Worm (Caenorhabditis elegans): ENCODE results near the gene ZC53.2.

ZC53.2 gene

DNA sequence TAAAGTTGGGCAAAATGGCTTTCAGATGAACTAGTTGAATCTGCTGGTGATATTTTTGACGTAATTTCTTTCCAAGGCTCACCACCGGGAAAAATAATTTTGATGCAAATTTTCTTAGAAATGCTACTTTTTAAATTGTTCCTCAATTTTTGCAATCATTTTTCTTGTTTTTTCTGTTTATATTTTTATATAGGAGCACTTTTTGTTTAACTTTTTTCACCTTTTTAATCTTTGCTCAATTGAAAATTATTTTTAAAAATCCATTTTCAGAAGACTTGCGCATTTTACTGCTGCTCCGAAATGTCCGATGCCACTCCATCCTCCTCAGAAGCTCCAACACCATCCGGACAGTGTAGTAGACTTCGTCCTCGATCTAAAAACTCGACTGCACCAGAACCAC, 6.9 kb downstream of the ZC53.2 start, which contains the start of gene dot-1.5:
Gene dot-1.5, plus strand, starts transcription at position 301 of the 400 bp plus-strand sequence.
- TF ChIP-seq dpl-1 (GFP tag; optimal IDR thresholded peaks at IDR 0.05): no peak
- TF ChIP-seq lir-3 (tag; optimal IDR thresholded peaks at IDR 0.05; ENCODE audit: poor library complexity): no peak
- TF ChIP-seq nhr-11 (tag; optimal IDR thresholded peaks at IDR 0.05): no peak
- no peak for TF ChIP-seq pax-3 (tag; optimal IDR thresholded peaks at IDR 0.05)
- no peak for TF ChIP-seq nhr-84 (tag; optimal IDR thresholded peaks at IDR 0.05)
- TF ChIP-seq lin-13 (GFP tag; optimal IDR thresholded peaks at IDR 0.05): no peak
- no peak for TF ChIP-seq hlh-17 (GFP tag; optimal IDR thresholded peaks at IDR 0.05; ENCODE audit: borderline replicate concordance)
- TF ChIP-seq C04F5.9 (tag; optimal IDR thresholded peaks at IDR 0.05): no peak
- no peak for TF ChIP-seq ceh-90 (tag; optimal IDR thresholded peaks at IDR 0.05)
- no peak for TF ChIP-seq alr-1 (tag; optimal IDR thresholded peaks at IDR 0.05; ENCODE audit: borderline replicate concordance)
- no peak for TF ChIP-seq lin-14 (GFP tag; optimal IDR thresholded peaks at IDR 0.05)
- TF ChIP-seq unc-30 (tag; optimal IDR thresholded peaks at IDR 0.05): no peak
- no peak for TF ChIP-seq ceh-82 (tag; optimal IDR thresholded peaks at IDR 0.05)
- no peak for TF ChIP-seq nhr-71 (tag; optimal IDR thresholded peaks at IDR 0.05)
- TF ChIP-seq sptf-1 (tag; optimal IDR thresholded peaks at IDR 0.05): no peak

DNA sequence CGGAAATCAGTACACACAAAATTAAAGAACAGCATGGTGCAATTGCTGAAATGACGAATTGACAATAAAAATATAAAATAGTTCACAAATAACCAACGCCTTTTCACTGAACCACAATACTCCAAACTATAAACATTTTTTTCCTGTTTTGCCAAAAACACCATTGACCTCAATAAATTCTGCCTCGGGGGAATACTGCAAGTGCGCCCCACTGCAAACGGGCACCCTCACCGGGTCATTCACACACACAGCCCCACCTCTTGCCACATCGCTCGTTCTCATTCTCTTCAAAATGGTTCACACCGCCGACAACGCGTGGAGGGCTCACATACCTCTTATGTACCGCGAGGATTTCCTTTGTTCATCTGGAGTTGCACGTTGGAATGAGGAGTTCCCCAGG, 9.0 kb downstream of the ZC53.2 start, which contains the start of gene rgs-9:
Gene rgs-9, plus strand, starts transcription at position 237 of the 400 bp plus-strand sequence.
- no peak for TF ChIP-seq ztf-4 (tag; optimal IDR thresholded peaks at IDR 0.05)
- TF ChIP-seq lin-13 (GFP tag; optimal IDR thresholded peaks at IDR 0.05): no peak
- no peak for TF ChIP-seq nhr-237 (tag; optimal IDR thresholded peaks at IDR 0.05)
- TF ChIP-seq lin-39 (tag; optimal IDR thresholded peaks at IDR 0.05): no peak
- TF ChIP-seq elt-3 (tag; optimal IDR thresholded peaks at IDR 0.05): no peak
- no peak for TF ChIP-seq nhr-47 (tag; optimal IDR thresholded peaks at IDR 0.05)
- no peak for TF ChIP-seq skn-1 (tag; optimal IDR thresholded peaks at IDR 0.05)
- TF ChIP-seq isw-1 (GFP tag; IDR thresholded peaks at IDR 0.05): no peak
- TF ChIP-seq sup-37 (GFP tag; optimal IDR thresholded peaks at IDR 0.05): no peak

DNA sequence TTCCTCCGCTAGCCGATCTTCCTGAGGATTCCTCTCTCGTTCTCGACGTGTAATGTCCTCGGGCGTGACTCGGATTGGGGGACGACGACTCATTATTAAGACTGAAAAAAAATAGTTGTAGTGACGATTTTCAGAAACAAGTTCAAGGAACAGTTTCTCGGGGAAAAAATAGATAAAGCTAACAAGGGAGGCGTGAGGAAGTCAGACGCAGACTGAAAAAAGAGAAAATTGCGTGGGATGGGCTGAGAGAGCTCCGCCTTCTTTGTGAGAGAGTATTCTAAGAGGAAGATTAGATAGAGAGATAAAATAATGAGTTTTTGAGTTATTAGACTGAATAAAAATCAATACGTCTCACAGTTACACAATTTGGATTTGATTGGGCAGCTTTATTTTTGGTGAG, 10.8 kb downstream of the ZC53.2 start, which contains the start of gene ZC53.1:
Gene ZC53.1, minus strand, starts transcription at position 101 of the 400 bp plus-strand sequence.
- no peak for TF ChIP-seq mab-9 (GFP tag; IDR thresholded peaks at IDR 0.05)
- TF ChIP-seq aha-1 (tag; optimal IDR thresholded peaks at IDR 0.05): no peak
- TF ChIP-seq hlh-4 (tag; optimal IDR thresholded peaks at IDR 0.05): no peak
- TF ChIP-seq nhr-76 (tag; optimal IDR thresholded peaks at IDR 0.05): no peak
- no peak for TF ChIP-seq ztf-11 (tag; optimal IDR thresholded peaks at IDR 0.05)
- no peak for TF ChIP-seq mep-1 (tag; optimal IDR thresholded peaks at IDR 0.05)

DNA sequence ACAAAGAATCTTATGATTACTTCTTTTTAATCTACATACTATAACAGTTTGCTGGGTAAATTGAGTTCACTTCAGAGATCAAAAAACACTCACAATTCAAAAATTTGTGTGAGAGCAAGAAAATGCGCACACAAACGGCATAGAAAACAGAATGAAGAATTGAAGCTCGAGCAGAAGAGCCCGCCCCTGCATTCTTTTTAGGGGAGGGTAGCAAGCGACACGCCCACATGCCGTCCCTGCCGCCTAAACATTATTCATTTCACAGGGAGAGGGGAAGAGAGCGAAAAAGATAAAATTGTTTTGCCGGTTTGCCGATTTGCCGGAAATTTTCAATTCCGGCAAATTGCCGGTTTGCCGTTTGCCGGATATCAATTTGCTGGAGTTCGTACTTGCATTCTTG, 14.7 kb downstream of the ZC53.2 start:
- TF ChIP-seq zag-1 (tag; optimal IDR thresholded peaks at IDR 0.05) (no peak), sup-37 (GFP tag; optimal IDR thresholded peaks at IDR 0.05) (peak; percentile 44), ets-5 (GFP tag; IDR thresholded peaks at IDR 0.05) (no peak), efl-1 (optimal IDR thresholded peaks at IDR 0.05) (peak; percentile 57 to 63), efl-1 (GFP tag; optimal IDR thresholded peaks at IDR 0.05 in 1 of 2) (peak in 1 of 2 experiments; percentile 96), nhr-90 (tag; optimal IDR thresholded peaks at IDR 0.05; ENCODE audit: poor library complexity) (peak; percentile 87), ama-1 (optimal IDR thresholded peaks at IDR 0.05) (no peak), fos-1 (tag; optimal IDR thresholded peaks at IDR 0.05) (peak; percentile 29), lin-35 (GFP tag; optimal IDR thresholded peaks at IDR 0.05) (peak; percentile 35 to 68), tlp-1 (tag; optimal IDR thresholded peaks at IDR 0.05) (no peak), elt-3 (tag; optimal IDR thresholded peaks at IDR 0.05) (peak in 2 of 6 experiments; percentile 30 to 31), lsy-2 (tag; optimal IDR thresholded peaks at IDR 0.05) (peak; percentile 38 to 67), snu-23 (GFP tag; optimal IDR thresholded peaks at IDR 0.05) (peak; percentile 91), ces-1 (GFP tag; optimal IDR thresholded peaks at IDR 0.05) (no peak), nhr-20 (tag; optimal IDR thresholded peaks at IDR 0.05) (peak; percentile 78), snpc-4 (tag; optimal IDR thresholded peaks at IDR 0.05) (peak; percentile 14), unc-98 (GFP tag; IDR thresholded peaks at IDR 0.05) (peak; percentile 81), rnt-1 (tag; optimal IDR thresholded peaks at IDR 0.05) (peak; percentile 94), alr-1 (tag; optimal IDR thresholded peaks at IDR 0.05; ENCODE audit: borderline replicate concordance) (no peak), pqm-1 (tag; optimal IDR thresholded peaks at IDR 0.05) (no peak), ceh-82 (tag; optimal IDR thresholded peaks at IDR 0.05) (peak; percentile 88 to 95 (median 95)), unc-62 (GFP tag; optimal IDR thresholded peaks at IDR 0.05) (no peak), C34B4.2 (tag; optimal IDR thresholded peaks at IDR 0.05) (no peak), elt-2 (tag; optimal IDR thresholded peaks at IDR 0.05) (peak; percentile 60), pax-3 (tag; optimal IDR thresholded peaks at IDR 0.05) (peak; percentile 80)
